Fruit fly (Drosophila melanogaster) whole organism, embryonic: ENCODE results near the gene CG14507.
A peak's percentile ranks its signal among the peaks of the same experiment; 100 is the strongest.

ENCODE experiments used
- B-H2 ChIP-seq: fragments of 200-800 bp; sonication (Bioruptor generic); optimal IDR thresholded peaks from 2 replicates; lab custom pipeline; 2018; ENCODE audit warnings: missing biosample characterization, mild to moderate bottlenecking, missing genetic modification characterization
- BtbVII ChIP-seq: fragments of 200-800 bp; sonication (Bioruptor generic); optimal IDR thresholded peaks from 3 replicates; lab custom pipeline; 2017; ENCODE audit warnings: missing biosample characterization, mild to moderate bottlenecking, missing genetic modification characterization
- C15 ChIP-seq: fragments of 200-800 bp; sonication (Bioruptor generic); IDR thresholded peaks from 3 replicates; pipeline ENCODE4 v1.3.6; 2022; ENCODE audit warnings: missing biosample characterization, missing genetic modification characterization
- CG10267 ChIP-seq: fragments of 200-800 bp; sonication (Bioruptor generic); optimal IDR thresholded peaks from 2 replicates; lab custom pipeline; 2018; ENCODE audit warnings: missing biosample characterization, mild to moderate bottlenecking, missing genetic modification characterization, moderate library complexity
- CG10274 ChIP-seq: fragments of 200-800 bp; sonication (Bioruptor generic); optimal IDR thresholded peaks from 3 replicates; lab custom pipeline; 2017; ENCODE audit warnings: missing biosample characterization, mild to moderate bottlenecking, missing genetic modification characterization
- CG11093 ChIP-seq: fragments of 200-800 bp; sonication (Bioruptor generic); IDR thresholded peaks from 3 replicates; pipeline ENCODE4 v1.3.6; 2022; ENCODE audit warnings: missing biosample characterization, missing genetic modification characterization
- CG12071 ChIP-seq: fragments of 200-800 bp; sonication (Bioruptor generic); optimal IDR thresholded peaks from 3 replicates; lab custom pipeline; 2018; ENCODE audit warnings: missing biosample characterization, mild to moderate bottlenecking, missing genetic modification characterization
- CG12769 ChIP-seq: fragments of 200-800 bp; sonication (Bioruptor generic); optimal IDR thresholded peaks from 2 replicates; lab custom pipeline; 2019; ENCODE audit warnings: missing biosample characterization, mild to moderate bottlenecking, missing genetic modification characterization, moderate library complexity
- CG12942 ChIP-seq: fragments of 200-800 bp; sonication (Bioruptor generic); optimal IDR thresholded peaks from 3 replicates; lab custom pipeline; 2016; ENCODE audit warnings: missing biosample characterization, missing genetic modification characterization
- CG15601 ChIP-seq: fragments of 200-800 bp; sonication (Bioruptor generic); optimal IDR thresholded peaks from 3 replicates; lab custom pipeline; 2019; ENCODE audit warnings: missing biosample characterization, mild to moderate bottlenecking, missing genetic modification characterization, moderate library complexity
- CG17568 ChIP-seq: fragments of 200-800 bp; sonication (Bioruptor generic); optimal IDR thresholded peaks from 2 replicates; lab custom pipeline; 2018; ENCODE audit warnings: missing biosample characterization, mild to moderate bottlenecking, missing genetic modification characterization, moderate library complexity
- CG17829 ChIP-seq: fragments of 200-800 bp; optimal IDR thresholded peaks from 2 replicates; lab custom pipeline; 2019; ENCODE audit warnings: missing biosample characterization, mild to moderate bottlenecking, missing genetic modification characterization, moderate library complexity
- CG2199 ChIP-seq: fragments of 200-800 bp; sonication (Bioruptor generic); IDR thresholded peaks from 3 replicates; pipeline ENCODE4 v1.3.6; 2022; ENCODE audit warnings: missing biosample characterization, missing genetic modification characterization
- CG30020 ChIP-seq: fragments of 200-800 bp; optimal IDR thresholded peaks from 2 replicates; lab custom pipeline; 2019; ENCODE audit warnings: missing biosample characterization, mild to moderate bottlenecking, missing genetic modification characterization, moderate library complexity
- CG31441 ChIP-seq: fragments of 200-800 bp; sonication (Bioruptor generic); IDR thresholded peaks from 2 replicates; pipeline ENCODE4 v1.3.6; 2022; ENCODE audit warnings: missing biosample characterization, missing genetic modification characterization
- CG43689 ChIP-seq: fragments of 200-800 bp; sonication (Bioruptor generic); IDR thresholded peaks from 2 replicates; pipeline ENCODE4 v1.3.6; 2022; ENCODE audit warnings: missing biosample characterization, missing genetic modification characterization
- CG4424 ChIP-seq: fragments of 200-800 bp; sonication (Bioruptor generic); optimal IDR thresholded peaks from 3 replicates; lab custom pipeline; 2016; ENCODE audit warnings: missing biosample characterization, missing genetic modification characterization
- CG6654 ChIP-seq: fragments of 200-800 bp; sonication (Bioruptor generic); optimal IDR thresholded peaks from 2 replicates; lab custom pipeline; 2017; ENCODE audit warnings: missing biosample characterization, mild to moderate bottlenecking, missing genetic modification characterization
- CG7556 ChIP-seq: fragments of 200-800 bp; sonication (Bioruptor generic); optimal IDR thresholded peaks from 2 replicates; lab custom pipeline; 2017; ENCODE audit warnings: missing biosample characterization, mild to moderate bottlenecking, missing genetic modification characterization
- CG7745 ChIP-seq: fragments of 200-800 bp; sonication (Bioruptor generic); optimal IDR thresholded peaks from 2 replicates; lab custom pipeline; 2018; ENCODE audit warnings: missing biosample characterization, mild to moderate bottlenecking, missing genetic modification characterization, moderate library complexity
- CG8359 ChIP-seq: fragments of 200-800 bp; sonication (Bioruptor generic); optimal IDR thresholded peaks from 2 replicates; lab custom pipeline; 2017; ENCODE audit warnings: missing biosample characterization, mild to moderate bottlenecking, missing genetic modification characterization, borderline replicate concordance
- CG9609 ChIP-seq: fragments of 200-800 bp; sonication (Bioruptor generic); optimal IDR thresholded peaks from 3 replicates; lab custom pipeline; 2016; ENCODE audit warnings: missing biosample characterization, missing genetic modification characterization
- D ChIP-seq, 2 experiments: fragments of 200-800 bp in 1 of 2; fragments of >200 bp in 1 of 2; sonication (Bioruptor generic) in 1 of 2; optimal IDR thresholded peaks; 2 replicates in 1 of 2; 3 replicates in 1 of 2; lab custom pipeline; 2017; ENCODE audit warnings: mild to moderate bottlenecking in 1 of 2, missing biosample characterization in 1 of 2, missing genetic modification characterization in 1 of 2, missing genetic modification reagents in 1 of 2
- Deaf1 ChIP-seq: fragments of 200-800 bp; optimal IDR thresholded peaks from 3 replicates; lab custom pipeline; 2019; ENCODE audit warnings: missing biosample characterization, mild to moderate bottlenecking, missing genetic modification characterization, moderate library complexity
- Dfd ChIP-seq, 2 experiments: fragments of >200 bp; optimal IDR thresholded peaks; 2 replicates each; lab custom pipeline; 2017; ENCODE audit warnings: missing biosample characterization in 2 of 2, missing genetic modification characterization in 2 of 2
- Doc3 ChIP-seq: fragments of 200-800 bp; sonication (Bioruptor generic); IDR thresholded peaks from 3 replicates; pipeline ENCODE4 v1.3.6; 2022; ENCODE audit warnings: missing biosample characterization, missing genetic modification characterization; ENCODE audit not compliant: partially characterized antibody
- Elba2 ChIP-seq: fragments of 200-800 bp; sonication (Bioruptor generic); optimal IDR thresholded peaks from 3 replicates; lab custom pipeline; 2016; ENCODE audit warnings: missing biosample characterization, missing genetic modification characterization
- Fer2 ChIP-seq: fragments of 200-800 bp; sonication (Bioruptor generic); optimal IDR thresholded peaks from 2 replicates; lab custom pipeline; 2018; ENCODE audit warnings: missing biosample characterization, mild to moderate bottlenecking, missing genetic modification characterization, moderate library complexity
- HLH3B ChIP-seq: fragments of 200-800 bp; sonication (Bioruptor generic); IDR thresholded peaks from 2 replicates; pipeline ENCODE4 v1.3.6; 2022; ENCODE audit warnings: missing biosample characterization, missing genetic modification characterization
- HLH4C ChIP-seq: fragments of 200-800 bp; sonication (Bioruptor generic); IDR thresholded peaks from 3 replicates; pipeline ENCODE4 v1.3.6; 2022; ENCODE audit warnings: missing biosample characterization, missing genetic modification characterization; ENCODE audit not compliant: partially characterized antibody
- Myb ChIP-seq: fragments of 200-800 bp; sonication (Bioruptor generic); optimal IDR thresholded peaks from 2 replicates; lab custom pipeline; 2016; ENCODE audit warnings: missing biosample characterization, missing genetic modification characterization
- Sox100B ChIP-seq: fragments of 200-800 bp; sonication (Bioruptor generic); optimal IDR thresholded peaks from 3 replicates; lab custom pipeline; 2018; ENCODE audit warnings: missing biosample characterization, mild to moderate bottlenecking, missing genetic modification characterization
- Spps ChIP-seq: fragments of 200-800 bp; sonication (Bioruptor generic); optimal IDR thresholded peaks from 2 replicates; lab custom pipeline; 2018; ENCODE audit warnings: missing biosample characterization, mild to moderate bottlenecking, missing genetic modification characterization
- btn ChIP-seq: fragments of 200-800 bp; sonication (Bioruptor generic); optimal IDR thresholded peaks from 2 replicates; lab custom pipeline; 2016; ENCODE audit warnings: missing biosample characterization, missing genetic modification characterization
- chn ChIP-seq: fragments of 200-800 bp; sonication (Bioruptor generic); optimal IDR thresholded peaks from 2 replicates; lab custom pipeline; 2016; ENCODE audit warnings: missing biosample characterization, missing genetic modification characterization
- en ChIP-seq: fragments of 200-800 bp; sonication (Bioruptor generic); optimal IDR thresholded peaks from 2 replicates; lab custom pipeline; 2016; ENCODE audit warnings: missing biosample characterization, missing genetic modification characterization
- ftz-f1 ChIP-seq: fragments of 200-800 bp; sonication (Bioruptor generic); optimal IDR thresholded peaks from 2 replicates; lab custom pipeline; 2016; ENCODE audit warnings: missing biosample characterization, missing genetic modification characterization
- fu2 ChIP-seq: fragments of 200-800 bp; sonication (Bioruptor generic); optimal IDR thresholded peaks from 2 replicates; lab custom pipeline; 2016; ENCODE audit warnings: missing biosample characterization, missing genetic modification characterization
- nerfin-2 ChIP-seq: fragments of 200-800 bp; sonication (Bioruptor generic); IDR thresholded peaks from 2 replicates; pipeline ENCODE4 v1.3.6; 2022; ENCODE audit warnings: missing biosample characterization, missing genetic modification characterization; ENCODE audit not compliant: partially characterized antibody
- nmo ChIP-seq: fragments of 200-800 bp; sonication (Bioruptor generic); optimal IDR thresholded peaks from 2 replicates; lab custom pipeline; 2018; ENCODE audit warnings: missing biosample characterization, mild to moderate bottlenecking, missing genetic modification characterization, moderate library complexity
- pb ChIP-seq: fragments of 200-800 bp; sonication (Bioruptor generic); optimal IDR thresholded peaks from 3 replicates; lab custom pipeline; 2016; ENCODE audit warnings: missing biosample characterization, missing genetic modification characterization
- run ChIP-seq: fragments of 200-800 bp; sonication (Bioruptor generic); optimal IDR thresholded peaks from 3 replicates; lab custom pipeline; 2018; ENCODE audit warnings: missing biosample characterization, mild to moderate bottlenecking, missing genetic modification characterization
- sc ChIP-seq, 3 experiments: fragments of >200 bp in 2 of 3; fragments of 200-800 bp in 1 of 3; sonication (Bioruptor generic) in 1 of 3; optimal IDR thresholded peaks; 2 replicates in 2 of 3; 3 replicates in 1 of 3; lab custom pipeline; 2017; ENCODE audit warnings: mild to moderate bottlenecking in 1 of 3, missing biosample characterization in 1 of 3, missing genetic modification characterization in 1 of 3, missing genetic modification reagents in 1 of 3
- slou ChIP-seq: fragments of 200-800 bp; sonication (Bioruptor generic); optimal IDR thresholded peaks from 3 replicates; lab custom pipeline; 2016; ENCODE audit warnings: missing biosample characterization, missing genetic modification characterization
- slp2 ChIP-seq: fragments of 200-800 bp; sonication (Bioruptor generic); optimal IDR thresholded peaks from 2 replicates; lab custom pipeline; 2016; ENCODE audit warnings: missing biosample characterization, missing genetic modification characterization
- sqz ChIP-seq: fragments of 200-800 bp; sonication (Bioruptor generic); optimal IDR thresholded peaks from 3 replicates; lab custom pipeline; 2018; ENCODE audit warnings: missing biosample characterization, mild to moderate bottlenecking, missing genetic modification characterization
- stc ChIP-seq: fragments of 200-800 bp; sonication (Bioruptor generic); IDR thresholded peaks from 2 replicates; pipeline ENCODE4 v1.3.6; 2022; ENCODE audit warnings: missing biosample characterization, missing genetic modification characterization
- tin ChIP-seq: fragments of 200-800 bp; sonication (Bioruptor generic); optimal IDR thresholded peaks from 3 replicates; lab custom pipeline; 2016; ENCODE audit warnings: missing biosample characterization, missing genetic modification characterization
- zen2 ChIP-seq: fragments of 200-800 bp; sonication (Bioruptor generic); IDR thresholded peaks from 3 replicates; pipeline ENCODE4 v1.3.6; 2022; ENCODE audit warnings: missing biosample characterization, missing genetic modification characterization; ENCODE audit not compliant: partially characterized antibody

The CG14507 gene

dm6 chr3R:29214262-29214661 is 13.3 kb downstream of the CG14507 start (continued):
- TF ChIP-seq Sox100B = peak; percentile 98
- TF ChIP-seq CG6654 = peak; percentile 92
- peak; percentile 99 for TF ChIP-seq chn (GFP tag; lab: Kevin White, UChicago)
- TF ChIP-seq B-H2 (GFP tag; lab: Kevin White, UChicago) = peak; percentile 99
- no peak for TF ChIP-seq Doc3 (GFP tag; lab: Robert Waterston, UW)
- TF ChIP-seq CG2199 (GFP tag; lab: Robert Waterston, UW) = peak; percentile 99
- TF ChIP-seq C15 (GFP tag; lab: Robert Waterston, UW) = peak; percentile 98
- TF ChIP-seq BtbVII = peak; percentile 99
- TF ChIP-seq Elba2 (GFP tag; lab: Kevin White, UChicago) = peak; percentile 97
- TF ChIP-seq slou (GFP tag; lab: Kevin White, UChicago) = peak; percentile 98
- TF ChIP-seq slp2 (GFP tag; lab: Kevin White, UChicago) = peak; percentile 98
- TF ChIP-seq zen2 (GFP tag; lab: Robert Waterston, UW) = no peak
- TF ChIP-seq CG10274 (GFP tag; lab: Kevin White, UChicago) = peak; percentile 96
- TF ChIP-seq run (tag; lab: Kevin White, UChicago) = peak; percentile 98
- TF ChIP-seq stc (GFP tag; lab: Robert Waterston, UW) = peak; percentile 99
- peak; percentile 98 for TF ChIP-seq CG31441 (GFP tag; lab: Robert Waterston, UW)
- TF ChIP-seq fu2 (GFP tag; lab: Kevin White, UChicago) = peak; percentile 97
- TF ChIP-seq HLH3B = peak; percentile 99
- TF ChIP-seq en (GFP tag; lab: Kevin White, UChicago) = peak; percentile 99
- TF ChIP-seq pb (GFP tag; lab: Kevin White, UChicago) = peak; percentile 98
- TF ChIP-seq Spps (tag; lab: Kevin White, UChicago) = peak; percentile 99
- TF ChIP-seq CG10267 = peak; percentile 98
- TF ChIP-seq CG9609 (GFP tag; lab: Kevin White, UChicago) = peak; percentile 99
- peak; percentile 97 for TF ChIP-seq Fer2 (tag; lab: Kevin White, UChicago)
- TF ChIP-seq CG17829 = peak; percentile 100
- TF ChIP-seq CG17568 (GFP tag; lab: Kevin White, UChicago) = peak; percentile 99
- TF ChIP-seq sc (optimal IDR thresholded peaks at IDR 0.05; lab: Kevin White, UChicago) = no peak
- peak; percentile 99 for TF ChIP-seq sc (GFP tag; optimal IDR thresholded peaks at IDR 0.05; lab: Kevin White, UChicago)
- no peak for TF ChIP-seq nerfin-2 (GFP tag; lab: Robert Waterston, UW)
- peak; percentile 98 for TF ChIP-seq CG7745 (tag; lab: Kevin White, UChicago)
- TF ChIP-seq Deaf1 (tag; lab: Kevin White, UChicago) = peak; percentile 89
- TF ChIP-seq sqz (GFP tag; lab: Kevin White, UChicago) = peak; percentile 99
- TF ChIP-seq CG8359 (GFP tag; lab: Kevin White, UChicago) = peak; percentile 96
- peak; percentile 98 for TF ChIP-seq CG43689 (GFP tag; lab: Robert Waterston, UW)
- TF ChIP-seq D (optimal IDR thresholded peaks at IDR 0.05; lab: Kevin White, UChicago) = no peak
- peak; percentile 99 for TF ChIP-seq D (GFP tag; optimal IDR thresholded peaks at IDR 0.05; lab: Kevin White, UChicago)
- TF ChIP-seq tin = peak; percentile 100
- TF ChIP-seq CG4424 (GFP tag; lab: Kevin White, UChicago) = peak; percentile 99
- peak; percentile 98 for TF ChIP-seq CG11093 (GFP tag; lab: Robert Waterston, UW)
- TF ChIP-seq Dfd (GFP tag; optimal IDR thresholded peaks at IDR 0.05; lab: Kevin White, UChicago) = no peak
- TF ChIP-seq CG12769 (tag; lab: Kevin White, UChicago) = peak; percentile 98
- TF ChIP-seq CG12942 (GFP tag; lab: Kevin White, UChicago) = peak; percentile 98
- peak; percentile 99 for TF ChIP-seq btn (GFP tag; lab: Kevin White, UChicago)
- TF ChIP-seq Myb = peak; percentile 92
- TF ChIP-seq HLH4C = peak; percentile 67
- TF ChIP-seq CG12071 = peak; percentile 99
- TF ChIP-seq nmo = peak; percentile 99
- TF ChIP-seq CG7556 = peak; percentile 99
- TF ChIP-seq CG30020 (tag; lab: Kevin White, UChicago) = peak; percentile 91
- peak; percentile 99 for TF ChIP-seq CG15601
- TF ChIP-seq ftz-f1 (GFP tag; lab: Kevin White, UChicago) = peak; percentile 92
